Worm (Caenorhabditis elegans) whole organism, L3 larva: ENCODE data around the gene F53F4.16.

ENCODE experiments used
- R02D3.7 ChIP-seq: fragments of 150-350 bp; optimal IDR thresholded peaks from 2 replicates; lab custom pipeline; 2014; ENCODE audit warnings: missing biosample characterization, missing genetic modification characterization
- ZK546.5 ChIP-seq: sonication (generic microtip); optimal IDR thresholded peaks from 2 replicates; lab custom pipeline; 2017; ENCODE audit warnings: missing biosample characterization, missing genetic modification characterization
- aly-2 ChIP-seq: fragments of 150-350 bp; optimal IDR thresholded peaks from 2 replicates; lab custom pipeline; 2014; ENCODE audit warnings: missing biosample characterization, missing genetic modification characterization
- ama-1 ChIP-seq: fragments of 150-350 bp; optimal IDR thresholded peaks from 2 replicates; lab custom pipeline; 2018
- ceh-16 ChIP-seq: sonication (generic microtip); optimal IDR thresholded peaks from 2 replicates; lab custom pipeline; 2017; ENCODE audit warnings: missing biosample characterization, missing genetic modification characterization
- ceh-28 ChIP-seq: fragments of 150-350 bp; optimal IDR thresholded peaks from 2 replicates; lab custom pipeline; 2014; ENCODE audit warnings: missing biosample characterization, missing genetic modification reagents, missing genetic modification characterization
- ceh-82 ChIP-seq: fragments of 150-350 bp; optimal IDR thresholded peaks from 2 replicates; lab custom pipeline; 2014; ENCODE audit warnings: missing biosample characterization, missing genetic modification characterization
- ceh-9 ChIP-seq: sonication (generic microtip); optimal IDR thresholded peaks from 2 replicates; lab custom pipeline; 2018; ENCODE audit warnings: missing biosample characterization, missing genetic modification characterization
- daf-12 ChIP-seq: fragments of 150-350 bp; optimal IDR thresholded peaks from 2 replicates; lab custom pipeline; 2014; ENCODE audit warnings: missing biosample characterization, missing genetic modification reagents, missing genetic modification characterization
- egl-27 ChIP-seq: sonication (generic microtip); optimal IDR thresholded peaks from 4 replicates; lab custom pipeline; 2017; ENCODE audit warnings: missing biosample characterization, missing genetic modification reagents, missing genetic modification characterization
- egl-5 ChIP-seq: fragments of 150-350 bp; optimal IDR thresholded peaks from 2 replicates; lab custom pipeline; 2017; ENCODE audit warnings: missing biosample characterization, missing genetic modification reagents, missing genetic modification characterization, inconsistent platforms
- elt-1 ChIP-seq: fragments of 150-350 bp; optimal IDR thresholded peaks from 2 replicates; lab custom pipeline; 2014; ENCODE audit warnings: missing biosample characterization, missing genetic modification characterization
- elt-2 ChIP-seq: sonication (generic microtip); optimal IDR thresholded peaks from 2 replicates; lab custom pipeline; 2016; ENCODE audit warnings: missing genetic modification reagents, mild to moderate bottlenecking, missing genetic modification characterization, missing compliant biosample characterization
- elt-3 ChIP-seq, 3 experiments: fragments of 150-350 bp in 1 of 3; sonication (generic microtip) in 2 of 3; optimal IDR thresholded peaks; 2 replicates in 2 of 3; 4 replicates in 1 of 3; lab custom pipeline; 2014 to 2017; ENCODE audit warnings: missing biosample characterization in 3 of 3, missing genetic modification characterization in 3 of 3
- eor-1 ChIP-seq, 2 experiments: fragments of 150-350 bp; optimal IDR thresholded peaks; 2 replicates each; lab custom pipeline; 2014 to 2018; ENCODE audit warnings: missing biosample characterization in 2 of 2, missing genetic modification characterization in 2 of 2
- fkh-10 ChIP-seq: sonication (generic microtip); optimal IDR thresholded peaks from 2 replicates; lab custom pipeline; 2017; ENCODE audit warnings: missing biosample characterization, missing genetic modification reagents, missing genetic modification characterization
- fkh-2 ChIP-seq: fragments of 150-350 bp; optimal IDR thresholded peaks from 2 replicates; lab custom pipeline; 2014; ENCODE audit warnings: missing biosample characterization, missing genetic modification reagents, missing genetic modification characterization
- fos-1 ChIP-seq: fragments of 150-350 bp; optimal IDR thresholded peaks from 2 replicates; lab custom pipeline; 2014; ENCODE audit warnings: missing biosample characterization, missing genetic modification characterization
- hmg-11 ChIP-seq: sonication (generic microtip); optimal IDR thresholded peaks from 2 replicates; lab custom pipeline; 2016; ENCODE audit warnings: missing genetic modification characterization, missing compliant biosample characterization
- jun-1 ChIP-seq: fragments of 150-350 bp; optimal IDR thresholded peaks from 2 replicates; lab custom pipeline; 2014; ENCODE audit warnings: missing biosample characterization, missing genetic modification reagents, missing genetic modification characterization
- lin-15B ChIP-seq: fragments of 150-350 bp; optimal IDR thresholded peaks from 2 replicates; lab custom pipeline; 2014; ENCODE audit warnings: missing biosample characterization, missing genetic modification characterization
- lin-39 ChIP-seq: fragments of 150-350 bp; optimal IDR thresholded peaks from 2 replicates; lab custom pipeline; 2018; ENCODE audit warnings: missing biosample characterization, missing genetic modification reagents, missing genetic modification characterization
- lsy-12 ChIP-seq: sonication (generic microtip); optimal IDR thresholded peaks from 2 replicates; lab custom pipeline; 2016; ENCODE audit warnings: mild to moderate bottlenecking, missing genetic modification characterization, missing compliant biosample characterization
- mdl-1 ChIP-seq: fragments of 150-350 bp; optimal IDR thresholded peaks from 2 replicates; lab custom pipeline; 2014; ENCODE audit warnings: missing biosample characterization, missing genetic modification characterization
- mml-1 ChIP-seq: fragments of 150-350 bp; sonication (generic microtip); optimal IDR thresholded peaks from 3 replicates; lab custom pipeline; 2014; ENCODE audit warnings: missing biosample characterization, missing genetic modification characterization
- nfya-1 ChIP-seq: sonication (generic microtip); optimal IDR thresholded peaks from 2 replicates; lab custom pipeline; 2017; ENCODE audit warnings: missing genetic modification characterization, mild to moderate bottlenecking, missing compliant biosample characterization, antibody characterized with exemption, moderate library complexity; ENCODE audit not compliant: insufficient read depth
- nhr-11 ChIP-seq: fragments of 150-350 bp; optimal IDR thresholded peaks from 2 replicates; lab custom pipeline; 2014; ENCODE audit warnings: missing biosample characterization, missing genetic modification characterization
- nhr-12 ChIP-seq: fragments of 150-350 bp; optimal IDR thresholded peaks from 2 replicates; lab custom pipeline; 2014; ENCODE audit warnings: missing biosample characterization, missing genetic modification characterization
- nhr-23 ChIP-seq: fragments of 150-350 bp; optimal IDR thresholded peaks from 2 replicates; lab custom pipeline; 2014; ENCODE audit warnings: missing biosample characterization, missing genetic modification reagents, missing genetic modification characterization
- nhr-237 ChIP-seq: fragments of 150-350 bp; optimal IDR thresholded peaks from 2 replicates; lab custom pipeline; 2014; ENCODE audit warnings: missing biosample characterization, missing genetic modification characterization
- nhr-25 ChIP-seq: sonication (generic microtip); optimal IDR thresholded peaks from 2 replicates; lab custom pipeline; 2017; ENCODE audit warnings: missing biosample characterization, missing genetic modification characterization
- nhr-28 ChIP-seq: fragments of 150-350 bp; optimal IDR thresholded peaks from 2 replicates; lab custom pipeline; 2014; ENCODE audit warnings: missing biosample characterization, missing genetic modification characterization
- nhr-43 ChIP-seq: sonication (generic microtip); optimal IDR thresholded peaks from 2 replicates; lab custom pipeline; 2016; ENCODE audit warnings: mild to moderate bottlenecking, missing genetic modification characterization, missing compliant biosample characterization; ENCODE audit not compliant: poor library complexity, severe bottlenecking
- nhr-67 ChIP-seq: fragments of 150-350 bp; optimal IDR thresholded peaks from 2 replicates; lab custom pipeline; 2014; ENCODE audit warnings: missing biosample characterization, missing genetic modification characterization
- nhr-76 ChIP-seq: fragments of 150-350 bp; sonication (generic microtip); optimal IDR thresholded peaks from 5 replicates; lab custom pipeline; 2014; ENCODE audit warnings: missing biosample characterization, missing genetic modification characterization
- nhr-77 ChIP-seq: fragments of 150-350 bp; optimal IDR thresholded peaks from 2 replicates; lab custom pipeline; 2014; ENCODE audit warnings: missing biosample characterization, missing genetic modification characterization
- pha-4 ChIP-seq: fragments of 150-350 bp; optimal IDR thresholded peaks from 2 replicates; lab custom pipeline; 2014; ENCODE audit warnings: missing biosample characterization, missing genetic modification reagents, missing genetic modification characterization
- pqm-1 ChIP-seq: fragments of 150-350 bp; optimal IDR thresholded peaks from 2 replicates; lab custom pipeline; 2017; ENCODE audit warnings: missing biosample characterization, missing genetic modification characterization, inconsistent platforms
- sea-2 ChIP-seq: fragments of 150-350 bp; sonication (generic microtip); optimal IDR thresholded peaks from 4 replicates; lab custom pipeline; 2014; ENCODE audit warnings: missing biosample characterization, missing genetic modification reagents, missing genetic modification characterization
- skn-1 ChIP-seq: fragments of 150-350 bp; optimal IDR thresholded peaks from 2 replicates; lab custom pipeline; 2014; ENCODE audit warnings: missing biosample characterization, missing genetic modification characterization
- snpc-4 ChIP-seq: fragments of 150-350 bp; optimal IDR thresholded peaks from 2 replicates; lab custom pipeline; 2014; ENCODE audit warnings: missing biosample characterization, missing genetic modification characterization
- tbx-2 ChIP-seq: sonication (generic microtip); optimal IDR thresholded peaks from 2 replicates; lab custom pipeline; 2016; ENCODE audit warnings: mild to moderate bottlenecking, missing genetic modification characterization, missing compliant biosample characterization
- unc-39 ChIP-seq: sonication (generic microtip); optimal IDR thresholded peaks from 4 replicates; lab custom pipeline; 2017; ENCODE audit warnings: missing biosample characterization, missing genetic modification characterization
- unc-62 ChIP-seq: fragments of 150-350 bp; sonication (generic microtip); optimal IDR thresholded peaks from 4 replicates; lab custom pipeline; 2014; ENCODE audit warnings: missing biosample characterization, missing genetic modification reagents, missing genetic modification characterization
- zag-1 ChIP-seq: fragments of 150-350 bp; optimal IDR thresholded peaks from 2 replicates; lab custom pipeline; 2014; ENCODE audit warnings: missing biosample characterization, missing genetic modification characterization
- ztf-11 ChIP-seq: fragments of 150-350 bp; optimal IDR thresholded peaks from 2 replicates; lab custom pipeline; 2014; ENCODE audit warnings: missing biosample characterization, missing genetic modification characterization
- ztf-4 ChIP-seq: fragments of 150-350 bp; optimal IDR thresholded peaks from 2 replicates; lab custom pipeline; 2014; ENCODE audit warnings: missing biosample characterization, missing genetic modification characterization

F53F4.16 gene

ce11 chrV:13657841-13658338, 36.3 kb upstream of the F53F4.16 start:
- peak; percentile 54 for TF ChIP-seq ama-1 (lab: Kevin White, UChicago)
- TF ChIP-seq lin-39 (tag; lab: Kevin White, UChicago), result peak; percentile 72
- TF ChIP-seq egl-5 (tag; lab: Kevin White, UChicago), result no peak
- TF ChIP-seq nhr-43 (tag; lab: Kevin White, UChicago), result peak; percentile 36
- no peak for TF ChIP-seq fkh-10 (GFP tag; lab: Kevin White, UChicago)
- TF ChIP-seq ztf-11 (tag; lab: Kevin White, UChicago), result no peak
- TF ChIP-seq nhr-11 (tag; lab: Kevin White, UChicago), result no peak
- TF ChIP-seq egl-27 (tag; lab: Kevin White, UChicago), result no peak

ce11 chrV:13657291-13657690, 35.7 kb upstream of the F53F4.16 start:
- no peak for TF ChIP-seq lin-15B (tag; lab: Kevin White, UChicago)
- TF ChIP-seq lsy-12 (tag; lab: Kevin White, UChicago), result peak; percentile 55
- no peak for TF ChIP-seq fos-1 (tag; lab: Kevin White, UChicago)
- TF ChIP-seq hmg-11 (tag; lab: Kevin White, UChicago), result no peak
- no peak for TF ChIP-seq ztf-11 (tag; lab: Kevin White, UChicago)
- TF ChIP-seq ztf-4 (tag; lab: Kevin White, UChicago), result peak; percentile 54
- TF ChIP-seq nhr-77, result no peak
- TF ChIP-seq fkh-2 (tag; lab: Kevin White, UChicago), result no peak
- TF ChIP-seq nhr-28 (tag; lab: Kevin White, UChicago), result no peak
- no peak for TF ChIP-seq daf-12 (tag; lab: Kevin White, UChicago)
- TF ChIP-seq nhr-237, result no peak
- no peak for TF ChIP-seq ceh-28 (tag; lab: Kevin White, UChicago)
- TF ChIP-seq sea-2 (GFP tag; lab: Kevin White, UChicago), result no peak
- no peak for TF ChIP-seq nhr-67 (tag; lab: Kevin White, UChicago)
- TF ChIP-seq snpc-4, result peak; percentile 48
- no peak for TF ChIP-seq ceh-82
- peak; percentile 87 for TF ChIP-seq pqm-1 (tag; lab: Kevin White, UChicago)
- TF ChIP-seq fkh-10 (GFP tag; lab: Kevin White, UChicago), result no peak
- TF ChIP-seq nhr-25, result peak; percentile 91
- TF ChIP-seq egl-5 (tag; lab: Kevin White, UChicago), result peak; percentile 13
- peak; percentile 91 for TF ChIP-seq nhr-43 (tag; lab: Kevin White, UChicago)
- TF ChIP-seq ceh-9 (tag; lab: Kevin White, UChicago), result no peak
- TF ChIP-seq jun-1, result peak; percentile 68
- no peak for TF ChIP-seq zag-1 (tag; lab: Kevin White, UChicago)
- peak; percentile 68 for TF ChIP-seq pha-4 (tag; lab: Kevin White, UChicago)
- TF ChIP-seq elt-3 (tag; optimal IDR thresholded peaks at IDR 0.05; lab: Kevin White, UChicago), result no peak
- no peak for TF ChIP-seq unc-62 (GFP tag; lab: Kevin White, UChicago)
- TF ChIP-seq nhr-12 (tag; lab: Kevin White, UChicago), result no peak
- TF ChIP-seq tbx-2 (tag; lab: Kevin White, UChicago), result peak; percentile 49
- TF ChIP-seq unc-39 (tag; lab: Kevin White, UChicago), result no peak
- TF ChIP-seq nhr-23 (tag; lab: Kevin White, UChicago), result peak; percentile 76
- TF ChIP-seq nfya-1, result peak; percentile 73
- no peak for TF ChIP-seq skn-1 (tag; lab: Kevin White, UChicago)
- TF ChIP-seq elt-1 (tag; lab: Kevin White, UChicago), result peak; percentile 73
- TF ChIP-seq ZK546.5, result no peak
- TF ChIP-seq mdl-1 (tag; lab: Kevin White, UChicago), result peak; percentile 94
- peak; percentile 14 for TF ChIP-seq mml-1 (tag; lab: Kevin White, UChicago)
- TF ChIP-seq ama-1 (lab: Kevin White, UChicago), result peak; percentile 84
- no peak for TF ChIP-seq aly-2 (tag; lab: Kevin White, UChicago)
- no peak for TF ChIP-seq nhr-76
- no peak for TF ChIP-seq R02D3.7
- TF ChIP-seq eor-1 (tag; optimal IDR thresholded peaks at IDR 0.05; lab: Kevin White, UChicago), result no peak
- no peak for TF ChIP-seq ceh-16
- TF ChIP-seq egl-27 (tag; lab: Kevin White, UChicago), result no peak
- peak; percentile 92 for TF ChIP-seq elt-2 (tag; lab: Kevin White, UChicago)
- TF ChIP-seq lin-39 (tag; lab: Kevin White, UChicago), result peak; percentile 30
- TF ChIP-seq nhr-11 (tag; lab: Kevin White, UChicago), result no peak
